Worm (Caenorhabditis elegans): ENCODE data around the gene lact-8.

lact-8 gene

ce11 chrV:11076403-11076802 lies 17.0 kb downstream of the lact-8 start (continued):
- no peak for TF ChIP-seq aptf-2 (GFP tag; conservative IDR thresholded peaks at IDR 0.05)
- peak; percentile 28 for TF ChIP-seq snpc-4 (GFP tag; optimal IDR thresholded peaks at IDR 0.05)
- peak in 3 of 4 experiments; percentile 50 to 52 (median 50) for TF ChIP-seq snpc-4 (tag; optimal IDR thresholded peaks at IDR 0.05)
- peak; percentile 92 for TF ChIP-seq cebp-2 (GFP tag; IDR thresholded peaks at IDR 0.05)
- peak; percentile 67 for TF ChIP-seq him-1 (tag; optimal IDR thresholded peaks at IDR 0.05)
- peak; percentile 72 for TF ChIP-seq athp-1 (tag; optimal IDR thresholded peaks at IDR 0.05)
- peak; percentile 75; the same call in 1 of the 2 replicates for TF ChIP-seq rcor-1 (GFP tag; IDR thresholded peaks at IDR 0.05)
- TF ChIP-seq ztf-18 (tag; optimal IDR thresholded peaks at IDR 0.05): no peak
- 0 out of 2 replicates have a peak, but pooled peaks have one; percentile 32 for TF ChIP-seq ceh-40 (GFP tag; IDR thresholded peaks at IDR 0.05)
- TF ChIP-seq lsy-27 (tag; optimal IDR thresholded peaks at IDR 0.05; ENCODE audit: borderline replicate concordance, insufficient read depth): no peak
- TF ChIP-seq unc-62 (GFP tag; optimal IDR thresholded peaks at IDR 0.05): no peak
- TF ChIP-seq hsf-1 (GFP tag; IDR thresholded peaks at IDR 0.05): peak; percentile 86
- no peak for TF ChIP-seq nhr-27 (tag; optimal IDR thresholded peaks at IDR 0.05)
- no peak for TF ChIP-seq ets-4 (GFP tag; optimal IDR thresholded peaks at IDR 0.05)
- TF ChIP-seq F52B5.7 (tag; optimal IDR thresholded peaks at IDR 0.05): peak; percentile 88
- TF ChIP-seq egrh-3 (GFP tag; IDR thresholded peaks at IDR 0.05): no peak
- peak; percentile 64 for TF ChIP-seq Y95B8A.8 (GFP tag; IDR thresholded peaks at IDR 0.05)
- peak; percentile 12 for TF ChIP-seq somi-1 (GFP tag; optimal IDR thresholded peaks at IDR 0.05)
- peak; percentile 60; the same call in 1 of the 2 replicates for TF ChIP-seq hmg-20 (GFP tag; IDR thresholded peaks at IDR 0.05)
- no peak for TF ChIP-seq F57C9.4 (tag; optimal IDR thresholded peaks at IDR 0.05)
- peak in 1 of 2 experiments; percentile 2 for TF ChIP-seq rec-8 (tag; optimal IDR thresholded peaks at IDR 0.05)
- TF ChIP-seq F39B2.1 (GFP tag; IDR thresholded peaks at IDR 0.05): peak; percentile 87
- no peak for TF ChIP-seq ztf-26 (tag; optimal IDR thresholded peaks at IDR 0.05)
- no peak for TF ChIP-seq F22D6.2 (tag; optimal IDR thresholded peaks at IDR 0.05)
- TF ChIP-seq egl-44 (GFP tag; IDR thresholded peaks at IDR 0.05): 0 out of 2 replicates have a peak, but pooled peaks have one; percentile 28
- no peak for TF ChIP-seq ztf-22 (GFP tag; optimal IDR thresholded peaks at IDR 0.05)
- TF ChIP-seq hrde-1 (tag; optimal IDR thresholded peaks at IDR 0.05; ENCODE audit: borderline replicate concordance): peak; percentile 85
- TF ChIP-seq dpff-1 (tag; optimal IDR thresholded peaks at IDR 0.05): no peak
- TF ChIP-seq madf-10 (tag; optimal IDR thresholded peaks at IDR 0.05): peak; percentile 31
- peak; percentile 83 for TF ChIP-seq F10E7.11 (tag; optimal IDR thresholded peaks at IDR 0.05)
- 0 out of 2 replicates have a peak, but pooled peaks have one; percentile 32 for TF ChIP-seq nhr-120 (GFP tag; IDR thresholded peaks at IDR 0.05)
- no peak for TF ChIP-seq pha-4 (tag; optimal IDR thresholded peaks at IDR 0.05)
- TF ChIP-seq ama-1 (optimal IDR thresholded peaks at IDR 0.05): peak; percentile 73
- TF ChIP-seq ama-1 (GFP tag; optimal IDR thresholded peaks at IDR 0.05): no peak
- peak; percentile 90 for TF ChIP-seq aptf-3 (GFP tag; IDR thresholded peaks at IDR 0.05)
- peak; percentile 73; the same call in 1 of the 2 replicates for TF ChIP-seq lin-26 (GFP tag; IDR thresholded peaks at IDR 0.05)
- TF ChIP-seq atf-7 (tag; optimal IDR thresholded peaks at IDR 0.05): peak; percentile 70
- TF ChIP-seq zim-3 (tag; optimal IDR thresholded peaks at IDR 0.05): peak; percentile 47
- no peak for TF ChIP-seq attf-3 (GFP tag; conservative IDR thresholded peaks at IDR 0.05)
- TF ChIP-seq ZK185.1 (tag; optimal IDR thresholded peaks at IDR 0.05; ENCODE audit: poor library complexity, severe bottlenecking): peak; percentile 43

- peak; percentile 78 for TF ChIP-seq dpff-1 (tag; optimal IDR thresholded peaks at IDR 0.05)
- TF ChIP-seq madf-8 (GFP tag; conservative IDR thresholded peaks at IDR 0.05): peak; percentile 64
- TF ChIP-seq efl-1 (GFP tag; optimal IDR thresholded peaks at IDR 0.05): peak; percentile 65
- TF ChIP-seq ztf-26 (tag; optimal IDR thresholded peaks at IDR 0.05): peak; percentile 11
- TF ChIP-seq let-526 (GFP tag; IDR thresholded peaks at IDR 0.05): no peak
- no peak for TF ChIP-seq zfh-2 (GFP tag; conservative IDR thresholded peaks at IDR 0.05)
- TF ChIP-seq rec-8 (tag; optimal IDR thresholded peaks at IDR 0.05): no peak
- TF ChIP-seq xnd-1 (tag; optimal IDR thresholded peaks at IDR 0.05): peak; percentile 76
- TF ChIP-seq madf-6 (GFP tag; IDR thresholded peaks at IDR 0.05): peak; percentile 87
- peak; percentile 6 for TF ChIP-seq snpc-1.3 (tag; optimal IDR thresholded peaks at IDR 0.05; ENCODE audit: insufficient read depth)
- TF ChIP-seq lin-35 (GFP tag; optimal IDR thresholded peaks at IDR 0.05): peak in 1 of 3 experiments; percentile 16
These were observed 17.4 kb downstream of the lact-8 start for ce11 chrV:11076028-11076402.
